Fruit fly (Drosophila melanogaster) whole organism, embryonic: Measurements from ENCODE around the gene slmo.

Source experiments
- Abd-B ChIP-seq: fragments of 200-800 bp; sonication (Bioruptor generic); optimal IDR thresholded peaks from 2 replicates; lab custom pipeline; 2018; ENCODE audit warnings: missing biosample characterization, mild to moderate bottlenecking, missing genetic modification characterization, moderate library complexity
- Antp ChIP-seq: fragments of 200-800 bp; sonication (Bioruptor generic); optimal IDR thresholded peaks from 3 replicates; lab custom pipeline; 2016; ENCODE audit warnings: missing biosample characterization, missing genetic modification characterization
- Atf6 ChIP-seq: fragments of 200-800 bp; sonication (Bioruptor generic); IDR thresholded peaks from 2 replicates; pipeline ENCODE4 v1.3.6; 2022; ENCODE audit warnings: missing biosample characterization, missing genetic modification characterization
- CG12104 ChIP-seq: fragments of 200-800 bp; sonication (Bioruptor generic); optimal IDR thresholded peaks from 3 replicates; lab custom pipeline; 2016; ENCODE audit warnings: missing biosample characterization, missing genetic modification characterization
- CG12391 ChIP-seq: fragments of 200-800 bp; sonication (Bioruptor generic); optimal IDR thresholded peaks from 3 replicates; lab custom pipeline; 2018; ENCODE audit warnings: missing biosample characterization, mild to moderate bottlenecking, missing genetic modification characterization, moderate library complexity
- CG13424 ChIP-seq: fragments of 200-800 bp; sonication (Bioruptor generic); optimal IDR thresholded peaks from 2 replicates; lab custom pipeline; 2019; ENCODE audit warnings: missing biosample characterization, mild to moderate bottlenecking, missing genetic modification characterization, moderate library complexity
- CG16779 ChIP-seq: fragments of 200-800 bp; sonication (Bioruptor generic); IDR thresholded peaks from 2 replicates; pipeline ENCODE4 v1.3.6; 2022; ENCODE audit warnings: missing biosample characterization, missing genetic modification characterization
- CG17186 ChIP-seq: fragments of 200-800 bp; sonication (Bioruptor generic); optimal IDR thresholded peaks from 3 replicates; lab custom pipeline; 2017; ENCODE audit warnings: missing biosample characterization, missing genetic modification reagents, missing genetic modification characterization
- CG1832 ChIP-seq: fragments of 200-800 bp; sonication (Bioruptor generic); optimal IDR thresholded peaks from 2 replicates; lab custom pipeline; 2017; ENCODE audit warnings: missing biosample characterization, mild to moderate bottlenecking, missing genetic modification characterization, inconsistent platforms
- CG18764 ChIP-seq: fragments of 200-800 bp; sonication (Bioruptor generic); optimal IDR thresholded peaks from 3 replicates; lab custom pipeline; 2016; ENCODE audit warnings: missing biosample characterization, missing genetic modification characterization
- CG2199 ChIP-seq: fragments of 200-800 bp; sonication (Bioruptor generic); IDR thresholded peaks from 3 replicates; pipeline ENCODE4 v1.3.6; 2022; ENCODE audit warnings: missing biosample characterization, missing genetic modification characterization
- CG2875 ChIP-seq: fragments of 200-800 bp; sonication (Bioruptor generic); optimal IDR thresholded peaks from 2 replicates; lab custom pipeline; 2017; ENCODE audit warnings: missing biosample characterization, mild to moderate bottlenecking, missing genetic modification characterization, missing genetic modification reagents
- CG31441 ChIP-seq: fragments of 200-800 bp; sonication (Bioruptor generic); IDR thresholded peaks from 2 replicates; pipeline ENCODE4 v1.3.6; 2022; ENCODE audit warnings: missing biosample characterization, missing genetic modification characterization
- CG3281 ChIP-seq: fragments of 200-800 bp; sonication (Bioruptor generic); optimal IDR thresholded peaks from 3 replicates; lab custom pipeline; 2017; ENCODE audit warnings: missing biosample characterization, mild to moderate bottlenecking, missing genetic modification characterization
- CG42726 ChIP-seq: fragments of 200-800 bp; sonication (Bioruptor generic); IDR thresholded peaks from 2 replicates; pipeline ENCODE4 v1.3.6; 2022; ENCODE audit warnings: missing biosample characterization, missing genetic modification characterization; ENCODE audit not compliant: partially characterized antibody
- CG43689 ChIP-seq: fragments of 200-800 bp; sonication (Bioruptor generic); IDR thresholded peaks from 2 replicates; pipeline ENCODE4 v1.3.6; 2022; ENCODE audit warnings: missing biosample characterization, missing genetic modification characterization
- CG5180 ChIP-seq: fragments of 200-800 bp; sonication (Bioruptor generic); optimal IDR thresholded peaks from 3 replicates; lab custom pipeline; 2017; ENCODE audit warnings: missing biosample characterization, missing genetic modification characterization, mild to moderate bottlenecking, moderate library complexity, missing genetic modification reagents
- CG6254 ChIP-seq: fragments of 200-800 bp; sonication (Bioruptor generic); optimal IDR thresholded peaks from 3 replicates; lab custom pipeline; 2017; ENCODE audit warnings: mild to moderate bottlenecking, missing biosample characterization, missing genetic modification reagents, missing genetic modification characterization
- CG7987 ChIP-seq: fragments of 200-800 bp; sonication (Bioruptor generic); optimal IDR thresholded peaks from 2 replicates; lab custom pipeline; 2018; ENCODE audit warnings: missing biosample characterization, mild to moderate bottlenecking, missing genetic modification characterization, moderate library complexity
- Deaf1 ChIP-seq: fragments of 200-800 bp; optimal IDR thresholded peaks from 3 replicates; lab custom pipeline; 2019; ENCODE audit warnings: missing biosample characterization, mild to moderate bottlenecking, missing genetic modification characterization, moderate library complexity
- Elba2 ChIP-seq: fragments of 200-800 bp; sonication (Bioruptor generic); optimal IDR thresholded peaks from 3 replicates; lab custom pipeline; 2016; ENCODE audit warnings: missing biosample characterization, missing genetic modification characterization
- GATAe ChIP-seq: fragments of 200-800 bp; sonication (Bioruptor generic); conservative IDR thresholded peaks from 2 replicates; pipeline ENCODE4 v1.3.6; 2022; ENCODE audit warnings: missing biosample characterization, missing genetic modification characterization
- H2.0 ChIP-seq: fragments of 200-800 bp; sonication (Bioruptor generic); IDR thresholded peaks from 2 replicates; pipeline ENCODE4 v1.3.6; 2022; ENCODE audit warnings: missing biosample characterization, missing genetic modification characterization
- Hmr ChIP-seq: fragments of 200-800 bp; sonication (Bioruptor generic); optimal IDR thresholded peaks from 3 replicates; lab custom pipeline; 2017; ENCODE audit warnings: mild to moderate bottlenecking, missing biosample characterization, missing genetic modification reagents, missing genetic modification characterization
- Lpt ChIP-seq: fragments of >200 bp; optimal IDR thresholded peaks from 2 replicates; lab custom pipeline; 2018; ENCODE audit warnings: missing biosample characterization, missing genetic modification characterization
- PHDP ChIP-seq: fragments of 200-800 bp; sonication (Bioruptor generic); optimal IDR thresholded peaks from 3 replicates; lab custom pipeline; 2018; ENCODE audit warnings: missing biosample characterization, mild to moderate bottlenecking, missing genetic modification characterization, moderate library complexity
- Sry-δ ChIP-seq: fragments of 200-800 bp; sonication (Bioruptor generic); optimal IDR thresholded peaks from 2 replicates; lab custom pipeline; 2016; ENCODE audit warnings: missing biosample characterization, missing genetic modification characterization
- Xrp1 ChIP-seq: fragments of 200-800 bp; sonication (Bioruptor generic); IDR thresholded peaks from 2 replicates; pipeline ENCODE4 v1.3.6; 2022; ENCODE audit warnings: missing biosample characterization, missing genetic modification characterization
- ara ChIP-seq: fragments of 200-800 bp; sonication (Bioruptor generic); IDR thresholded peaks from 2 replicates; pipeline ENCODE4 v1.3.6; 2022; ENCODE audit warnings: missing biosample characterization, missing genetic modification characterization
- bab2 ChIP-seq: fragments of 200-800 bp; sonication (Bioruptor generic); optimal IDR thresholded peaks from 2 replicates; lab custom pipeline; 2016; ENCODE audit warnings: missing biosample characterization, missing genetic modification characterization
- cad ChIP-seq: fragments of >200 bp; optimal IDR thresholded peaks from 2 replicates; lab custom pipeline; 2017; ENCODE audit warnings: missing biosample characterization, missing genetic modification characterization
- chinmo ChIP-seq: fragments of 200-800 bp; sonication (Bioruptor generic); IDR thresholded peaks from 4 replicates; pipeline ENCODE4 v1.3.6; 2022; ENCODE audit warnings: missing biosample characterization, missing genetic modification characterization; ENCODE audit not compliant: partially characterized antibody
- crol ChIP-seq: fragments of 200-800 bp; sonication (Bioruptor generic); IDR thresholded peaks from 2 replicates; pipeline ENCODE4 v1.3.6; 2022; ENCODE audit warnings: missing biosample characterization, missing genetic modification characterization
- crp ChIP-seq, 2 experiments: fragments of 200-800 bp; sonication (Bioruptor generic); optimal IDR thresholded peaks; 2 replicates in 1 of 2; 3 replicates in 1 of 2; lab custom pipeline; 2017; ENCODE audit warnings: missing biosample characterization in 2 of 2, missing genetic modification characterization in 2 of 2, mild to moderate bottlenecking in 1 of 2, moderate library complexity in 1 of 2
- dan ChIP-seq: fragments of 200-800 bp; sonication (Bioruptor generic); IDR thresholded peaks from 2 replicates; pipeline ENCODE4 v1.3.6; 2022; ENCODE audit warnings: missing biosample characterization, missing genetic modification characterization
- dm ChIP-seq: fragments of 200-800 bp; sonication (Bioruptor generic); optimal IDR thresholded peaks from 3 replicates; lab custom pipeline; 2016; ENCODE audit warnings: missing biosample characterization, missing genetic modification characterization
- gsb ChIP-seq: fragments of 200-800 bp; sonication (Bioruptor generic); IDR thresholded peaks from 2 replicates; pipeline ENCODE4 v1.3.6; 2022; ENCODE audit warnings: missing biosample characterization, missing genetic modification characterization
- gsb-n ChIP-seq: fragments of 200-800 bp; sonication (Bioruptor generic); optimal IDR thresholded peaks from 3 replicates; lab custom pipeline; 2018; ENCODE audit warnings: missing biosample characterization, mild to moderate bottlenecking, missing genetic modification characterization
- gt ChIP-seq: fragments of 200-800 bp; sonication (Bioruptor generic); IDR thresholded peaks from 2 replicates; pipeline ENCODE4 v1.3.6; 2022; ENCODE audit warnings: missing biosample characterization, missing genetic modification characterization
- insv ChIP-seq, 2 experiments: fragments of 200-800 bp; sonication (Bioruptor generic); optimal IDR thresholded peaks; 3 replicates each; lab custom pipeline; 2016 to 2018; ENCODE audit warnings: missing biosample characterization in 2 of 2, missing genetic modification characterization in 2 of 2
- jumu ChIP-seq: fragments of 200-800 bp; sonication (Bioruptor generic); optimal IDR thresholded peaks from 3 replicates; lab custom pipeline; 2016; ENCODE audit warnings: missing biosample characterization, missing genetic modification characterization
- klu ChIP-seq: fragments of 200-800 bp; sonication (Bioruptor generic); IDR thresholded peaks from 2 replicates; pipeline ENCODE4 v1.3.6; 2022; ENCODE audit warnings: missing biosample characterization, missing genetic modification characterization
- lab ChIP-seq: fragments of 200-800 bp; sonication (Bioruptor generic); optimal IDR thresholded peaks from 3 replicates; lab custom pipeline; 2017; ENCODE audit warnings: missing biosample characterization, missing genetic modification characterization, mild to moderate bottlenecking, moderate library complexity, missing genetic modification reagents
- lov ChIP-seq, 2 experiments: fragments of 200-800 bp in 1 of 2; fragments of >200 bp in 1 of 2; sonication (Bioruptor generic) in 1 of 2; IDR thresholded peaks in 1 of 2; optimal IDR thresholded peaks in 1 of 2; 2 replicates in 1 of 2; 3 replicates in 1 of 2; pipeline versions ENCODE4 v1.3.6 to Lab custom; 2017 to 2022; ENCODE audit warnings: missing biosample characterization in 1 of 2, missing genetic modification characterization in 1 of 2
- maf-S ChIP-seq: fragments of 200-800 bp; sonication (Bioruptor generic); optimal IDR thresholded peaks from 2 replicates; lab custom pipeline; 2016; ENCODE audit warnings: missing biosample characterization, missing genetic modification characterization
- mam ChIP-seq: fragments of 200-800 bp; sonication (Bioruptor generic); optimal IDR thresholded peaks from 3 replicates; lab custom pipeline; 2016; ENCODE audit warnings: missing biosample characterization, missing genetic modification characterization
- pan ChIP-seq, 4 experiments: fragments of >200 bp in 3 of 4; fragments of 200-800 bp in 1 of 4; sonication (Bioruptor generic) in 1 of 4; optimal IDR thresholded peaks in 3 of 4; IDR thresholded peaks in 1 of 4; 2 replicates each; pipeline versions ENCODE4 v1.3.6 to Lab custom; 2017 to 2022; ENCODE audit warnings: missing biosample characterization in 2 of 4, missing genetic modification characterization in 2 of 4, mixed read lengths in 1 of 4
- phol ChIP-seq: fragments of 200-800 bp; sonication (Bioruptor generic); optimal IDR thresholded peaks from 3 replicates; lab custom pipeline; 2018; ENCODE audit warnings: missing biosample characterization, mild to moderate bottlenecking, missing genetic modification characterization, moderate library complexity
- twi ChIP-seq: fragments of 200-800 bp; optimal IDR thresholded peaks from 2 replicates; lab custom pipeline; 2019; ENCODE audit warnings: missing biosample characterization, mild to moderate bottlenecking, missing genetic modification characterization, moderate library complexity
- zfh2 ChIP-seq: fragments of 200-800 bp; sonication (Bioruptor generic); optimal IDR thresholded peaks from 2 replicates; lab custom pipeline; 2016; ENCODE audit warnings: missing biosample characterization, missing genetic modification characterization

The slmo gene

dm6 chr2L:5999247-5999646 lies 49.3 kb downstream of the slmo start, which contains the start of gene Kdm5 (continued):
- TF ChIP-seq CG13424 (tag; lab: Kevin White, UChicago) (no peak), cad (GFP tag; lab: Kevin White, UChicago) (no peak), CG12104 (GFP tag; lab: Kevin White, UChicago) (no peak), GATAe (GFP tag; lab: Robert Waterston, UW) (peak; percentile 92), Lpt (GFP tag; lab: Kevin White, UChicago) (no peak), CG6254 (no peak), phol (peak; percentile 70), insv (GFP tag; optimal IDR thresholded peaks at IDR 0.05; lab: Kevin White, UChicago) (peak in 1 of 2 experiments; percentile 27), CG42726 (GFP tag; lab: Robert Waterston, UW) (no peak), chinmo (0 out of 4 replicates have a peak, but pooled peaks have one; percentile 59), lab (GFP tag; lab: Kevin White, UChicago) (peak; percentile 64), Xrp1 (no peak), Abd-B (no peak), zfh2 (peak; percentile 64), gsb (GFP tag; lab: Robert Waterston, UW) (no peak), lov (optimal IDR thresholded peaks at IDR 0.05; lab: Kevin White, UChicago) (no peak), lov (GFP tag; IDR thresholded peaks at IDR 0.05; lab: Robert Waterston, UW) (no peak), ara (peak; percentile 47; the same call in 1 of the 2 replicates), crol (GFP tag; lab: Robert Waterston, UW) (peak; percentile 48; the same call in 1 of the 2 replicates), pan (optimal IDR thresholded peaks at IDR 0.05; lab: Kevin White, UChicago) (no peak), pan (GFP tag; optimal IDR thresholded peaks at IDR 0.05 in 1 of 2, IDR thresholded peaks at IDR 0.05 in 1 of 2) (peak in 1 of 2 experiments; percentile 49), CG12391 (tag; lab: Kevin White, UChicago) (peak; percentile 9), gsb-n (tag; lab: Kevin White, UChicago) (no peak), maf-S (GFP tag; lab: Kevin White, UChicago) (no peak), CG31441 (GFP tag; lab: Robert Waterston, UW) (no peak), bab2 (GFP tag; lab: Kevin White, UChicago) (no peak), Sry-δ (GFP tag; lab: Kevin White, UChicago) (peak; percentile 37), CG2875 (GFP tag; lab: Kevin White, UChicago) (no peak), dan (GFP tag; lab: Robert Waterston, UW) (no peak), CG7987 (GFP tag; lab: Kevin White, UChicago) (peak; percentile 47), twi (tag; lab: Kevin White, UChicago) (peak; percentile 15), dm (GFP tag; lab: Kevin White, UChicago) (peak; percentile 44), Hmr (peak; percentile 54), Antp (GFP tag; lab: Kevin White, UChicago) (no peak), gt (GFP tag; lab: Robert Waterston, UW) (no peak), CG2199 (GFP tag; lab: Robert Waterston, UW) (0 out of 3 replicates have a peak, but pooled peaks have one; percentile 49), crp (GFP tag; optimal IDR thresholded peaks at IDR 0.05; lab: Kevin White, UChicago) (peak in 1 of 2 experiments; percentile 12), CG1832 (GFP tag; lab: Kevin White, UChicago) (no peak), Atf6 (GFP tag; lab: Robert Waterston, UW) (peak; percentile 57), CG18764 (GFP tag; lab: Kevin White, UChicago) (no peak), CG5180 (GFP tag; lab: Kevin White, UChicago) (no peak), CG43689 (GFP tag; lab: Robert Waterston, UW) (no peak), H2.0 (GFP tag; lab: Robert Waterston, UW) (no peak), mam (GFP tag; lab: Kevin White, UChicago) (no peak), Deaf1 (tag; lab: Kevin White, UChicago) (peak; percentile 61), PHDP (tag; lab: Kevin White, UChicago) (peak; percentile 8), CG16779 (no peak), Elba2 (GFP tag; lab: Kevin White, UChicago) (peak; percentile 9), CG3281 (GFP tag; lab: Kevin White, UChicago) (peak; percentile 51), klu (GFP tag; lab: Robert Waterston, UW) (peak; percentile 47; the same call in 1 of the 2 replicates), CG17186 (GFP tag; lab: Kevin White, UChicago) (peak; percentile 38), jumu (GFP tag; lab: Kevin White, UChicago) (peak; percentile 37)
